Worm (Caenorhabditis elegans): ENCODE results near the gene nspc-1.
"Not testable (repeated sequence)": the region's sequence is repeated elsewhere in the genome, so short reads cannot be mapped to it uniquely, and the experiment has no call there.

DNA sequence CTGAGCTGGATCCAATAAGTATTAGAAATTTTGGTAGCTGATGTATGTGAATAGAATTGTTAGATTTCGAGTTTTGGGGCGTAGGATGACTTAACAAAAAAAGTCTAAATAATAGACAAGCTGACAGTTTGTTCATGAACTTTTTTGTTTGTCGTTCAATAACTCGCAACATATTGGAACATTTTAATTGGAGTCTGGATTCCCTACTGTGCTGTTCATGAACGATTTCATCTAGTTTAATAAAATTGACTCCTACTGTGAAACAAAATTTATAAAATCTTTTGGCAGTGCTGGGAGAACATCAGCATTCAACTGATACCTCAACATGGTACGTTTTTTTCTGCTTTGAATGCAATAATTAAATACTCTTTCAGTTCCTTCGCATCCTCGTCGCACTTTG is 6.7 kb upstream of the nspc-1 start, which contains the start of gene nspc-7:
- TF ChIP-seq dao-5, him-1, W03F9.2 (tag; optimal IDR thresholded peaks at IDR 0.05): not testable (repeated sequence)

Data from whole organism, L4/young adult.